Fruit fly (Drosophila melanogaster) whole organism, prepupa: ENCODE data around the gene CG6678.

Source experiments
- CG10669 ChIP-seq: fragments of 200-800 bp; sonication (Bioruptor generic); optimal IDR thresholded peaks from 3 replicates; lab custom pipeline; 2018; ENCODE audit warnings: missing biosample characterization, mild to moderate bottlenecking, missing genetic modification characterization, moderate library complexity
- CG11294 ChIP-seq: fragments of 200-800 bp; sonication (Bioruptor generic); IDR thresholded peaks from 2 replicates; pipeline ENCODE4 v1.3.6; 2022; ENCODE audit warnings: missing biosample characterization, missing genetic modification characterization
- CG11762 ChIP-seq: fragments of 200-800 bp; sonication (Bioruptor generic); optimal IDR thresholded peaks from 3 replicates; lab custom pipeline; 2016; ENCODE audit warnings: missing biosample characterization, missing genetic modification characterization; ENCODE audit not compliant: insufficient read depth
- CG11902 ChIP-seq: fragments of 200-800 bp; sonication (Bioruptor generic); optimal IDR thresholded peaks from 3 replicates; lab custom pipeline; 2016; ENCODE audit warnings: missing biosample characterization, missing genetic modification characterization
- CG1621 ChIP-seq: fragments of 200-800 bp; sonication (Bioruptor generic); optimal IDR thresholded peaks from 3 replicates; lab custom pipeline; 2018; ENCODE audit warnings: missing biosample characterization, mild to moderate bottlenecking, missing genetic modification characterization
- CG16779 ChIP-seq: fragments of 200-800 bp; sonication (Bioruptor generic); optimal IDR thresholded peaks from 3 replicates; lab custom pipeline; 2017; ENCODE audit warnings: missing biosample characterization, mild to moderate bottlenecking, missing genetic modification characterization
- CG3032 ChIP-seq: fragments of 200-800 bp; optimal IDR thresholded peaks from 2 replicates; lab custom pipeline; 2019; ENCODE audit warnings: missing biosample characterization, mild to moderate bottlenecking, missing genetic modification characterization, moderate library complexity
- CG31627 ChIP-seq: fragments of 200-800 bp; sonication (Bioruptor generic); optimal IDR thresholded peaks from 3 replicates; lab custom pipeline; 2016; ENCODE audit warnings: missing biosample characterization, missing genetic modification characterization
- CG34406 ChIP-seq: fragments of 200-800 bp; sonication (Bioruptor generic); optimal IDR thresholded peaks from 3 replicates; lab custom pipeline; 2016; ENCODE audit warnings: missing biosample characterization, missing genetic modification characterization
- CG3919 ChIP-seq: fragments of 200-800 bp; sonication (Bioruptor generic); optimal IDR thresholded peaks from 3 replicates; lab custom pipeline; 2016; ENCODE audit warnings: missing biosample characterization, missing genetic modification characterization
- CG4318 ChIP-seq: fragments of 200-800 bp; sonication (Bioruptor generic); optimal IDR thresholded peaks from 3 replicates; lab custom pipeline; 2017; ENCODE audit warnings: missing biosample characterization, mild to moderate bottlenecking, missing genetic modification characterization
- CG6163 ChIP-seq: fragments of 200-800 bp; sonication (Bioruptor generic); IDR thresholded peaks from 3 replicates; pipeline ENCODE4 v1.3.6; 2022; ENCODE audit warnings: missing biosample characterization, missing genetic modification characterization
- CG6276 ChIP-seq: fragments of 200-800 bp; sonication (Bioruptor generic); optimal IDR thresholded peaks from 2 replicates; lab custom pipeline; 2017; ENCODE audit warnings: missing biosample characterization, mild to moderate bottlenecking, missing genetic modification characterization
- CG6792 ChIP-seq: fragments of 200-800 bp; sonication (Bioruptor generic); optimal IDR thresholded peaks from 3 replicates; lab custom pipeline; 2016; ENCODE audit warnings: missing biosample characterization, missing genetic modification characterization
- CG6854 ChIP-seq: fragments of 200-800 bp; sonication (Bioruptor generic); optimal IDR thresholded peaks from 2 replicates; lab custom pipeline; 2017; ENCODE audit warnings: missing biosample characterization, mild to moderate bottlenecking, missing genetic modification characterization
- CG7368 ChIP-seq: fragments of 200-800 bp; sonication (Bioruptor generic); optimal IDR thresholded peaks from 3 replicates; lab custom pipeline; 2016; ENCODE audit warnings: missing biosample characterization, missing genetic modification characterization
- CG8319 ChIP-seq: fragments of 200-800 bp; sonication (Bioruptor generic); optimal IDR thresholded peaks from 3 replicates; lab custom pipeline; 2016; ENCODE audit warnings: missing biosample characterization, missing genetic modification characterization
- CG8632 ChIP-seq: fragments of 200-800 bp; sonication (Bioruptor generic); optimal IDR thresholded peaks from 3 replicates; lab custom pipeline; 2016; ENCODE audit warnings: missing biosample characterization, missing genetic modification characterization
- CG9139 ChIP-seq: fragments of 200-800 bp; sonication (Bioruptor generic); optimal IDR thresholded peaks from 3 replicates; lab custom pipeline; 2017; ENCODE audit warnings: missing biosample characterization, mild to moderate bottlenecking, missing genetic modification characterization
- Eip75B ChIP-seq: fragments of 200-800 bp; sonication (Bioruptor generic); optimal IDR thresholded peaks from 3 replicates; lab custom pipeline; 2016; ENCODE audit warnings: missing biosample characterization, missing genetic modification characterization
- Eip78C ChIP-seq: fragments of 200-800 bp; sonication (Bioruptor generic); peaks from one replicate; lab custom pipeline; 2016; ENCODE audit warnings: missing biosample characterization, missing genetic modification characterization
- Eip93F ChIP-seq: fragments of 200-800 bp; sonication (Bioruptor generic); optimal IDR thresholded peaks from 2 replicates; lab custom pipeline; 2016; ENCODE audit warnings: missing biosample characterization, mild to moderate bottlenecking, missing genetic modification characterization
- Ets21C ChIP-seq: fragments of 200-800 bp; sonication (Bioruptor generic); optimal IDR thresholded peaks from 3 replicates; lab custom pipeline; 2016; ENCODE audit warnings: missing biosample characterization, missing genetic modification characterization
- Gug ChIP-seq: fragments of 200-800 bp; sonication (Bioruptor generic); IDR thresholded peaks from 2 replicates; pipeline ENCODE4 v1.3.6; 2022; ENCODE audit warnings: missing biosample characterization, missing genetic modification characterization
- Hr39 ChIP-seq: fragments of 200-800 bp; sonication (Bioruptor generic); optimal IDR thresholded peaks from 2 replicates; lab custom pipeline; 2016; ENCODE audit warnings: missing biosample characterization, missing genetic modification characterization
- Hr4 ChIP-seq: fragments of 200-800 bp; sonication (Bioruptor generic); optimal IDR thresholded peaks from 3 replicates; lab custom pipeline; 2016; ENCODE audit warnings: missing biosample characterization, missing genetic modification characterization
- Met ChIP-seq: fragments of 200-800 bp; sonication (Bioruptor generic); optimal IDR thresholded peaks from 3 replicates; lab custom pipeline; 2016; ENCODE audit warnings: missing biosample characterization, missing genetic modification characterization
- Smox ChIP-seq: fragments of 200-800 bp; sonication (Bioruptor generic); optimal IDR thresholded peaks from 3 replicates; lab custom pipeline; 2016; ENCODE audit warnings: missing biosample characterization, missing genetic modification characterization
- Sox102F ChIP-seq: fragments of 200-800 bp; sonication (Bioruptor generic); optimal IDR thresholded peaks from 2 replicates; lab custom pipeline; 2016; ENCODE audit warnings: missing biosample characterization, mild to moderate bottlenecking, missing genetic modification characterization
- Sox14 ChIP-seq: fragments of 200-800 bp; sonication (Bioruptor generic); optimal IDR thresholded peaks from 3 replicates; lab custom pipeline; 2016; ENCODE audit warnings: missing biosample characterization, missing genetic modification characterization
- Sox15 ChIP-seq: fragments of 200-800 bp; sonication (Bioruptor generic); optimal IDR thresholded peaks from 3 replicates; lab custom pipeline; 2016; ENCODE audit warnings: missing biosample characterization, missing genetic modification characterization
- achi ChIP-seq: fragments of 200-800 bp; sonication (Bioruptor generic); optimal IDR thresholded peaks from 3 replicates; lab custom pipeline; 2016; ENCODE audit warnings: missing biosample characterization, missing genetic modification characterization
- acj6 ChIP-seq: fragments of 200-800 bp; sonication (Bioruptor generic); optimal IDR thresholded peaks from 3 replicates; lab custom pipeline; 2016; ENCODE audit warnings: missing biosample characterization, missing genetic modification characterization
- cyc ChIP-seq: fragments of 200-800 bp; sonication (Bioruptor generic); optimal IDR thresholded peaks from 3 replicates; lab custom pipeline; 2016; ENCODE audit warnings: missing biosample characterization, missing genetic modification characterization
- dsx ChIP-seq: fragments of 200-800 bp; optimal IDR thresholded peaks from 3 replicates; lab custom pipeline; 2019; ENCODE audit warnings: missing biosample characterization, mild to moderate bottlenecking, missing genetic modification characterization, moderate library complexity; ENCODE audit not compliant: poor library complexity, severe bottlenecking
- esn ChIP-seq: fragments of 200-800 bp; sonication (Bioruptor generic); optimal IDR thresholded peaks from 2 replicates; lab custom pipeline; 2016; ENCODE audit warnings: missing biosample characterization, mild to moderate bottlenecking, missing genetic modification characterization, moderate library complexity
- fd59A ChIP-seq: fragments of 200-800 bp; sonication (Bioruptor generic); optimal IDR thresholded peaks from 2 replicates; lab custom pipeline; 2017; ENCODE audit warnings: missing biosample characterization, mild to moderate bottlenecking, missing genetic modification characterization, missing genetic modification reagents
- fd85E ChIP-seq: fragments of 200-800 bp; sonication (Bioruptor generic); optimal IDR thresholded peaks from 3 replicates; lab custom pipeline; 2016; ENCODE audit warnings: missing biosample characterization, missing genetic modification characterization
- fkh ChIP-seq: fragments of 200-800 bp; sonication (Bioruptor generic); optimal IDR thresholded peaks from 3 replicates; lab custom pipeline; 2017; ENCODE audit warnings: missing biosample characterization, mild to moderate bottlenecking, missing genetic modification characterization, moderate library complexity
- lz ChIP-seq: fragments of 200-800 bp; sonication (Bioruptor generic); optimal IDR thresholded peaks from 3 replicates; lab custom pipeline; 2016; ENCODE audit warnings: missing biosample characterization, missing genetic modification characterization
- net ChIP-seq: fragments of 200-800 bp; sonication (Bioruptor generic); optimal IDR thresholded peaks from 3 replicates; lab custom pipeline; 2016; ENCODE audit warnings: missing biosample characterization, missing genetic modification characterization
- pdm3 ChIP-seq: fragments of 200-800 bp; sonication (Bioruptor generic); optimal IDR thresholded peaks from 3 replicates; lab custom pipeline; 2016; ENCODE audit warnings: missing biosample characterization, missing genetic modification characterization
- salr ChIP-seq, 2 experiments: fragments of 200-800 bp; sonication (Bioruptor generic); optimal IDR thresholded peaks; 3 replicates each; lab custom pipeline; 2016 to 2018; ENCODE audit warnings: missing biosample characterization in 2 of 2, missing genetic modification characterization in 2 of 2, mild to moderate bottlenecking in 1 of 2
- ss ChIP-seq, 2 experiments: fragments of 200-800 bp; sonication (Bioruptor generic); optimal IDR thresholded peaks; 2 replicates in 1 of 2; 3 replicates in 1 of 2; lab custom pipeline; 2017 to 2018; ENCODE audit warnings: mild to moderate bottlenecking in 2 of 2, missing biosample characterization in 2 of 2, missing genetic modification characterization in 2 of 2, moderate library complexity in 1 of 2
- svp ChIP-seq: fragments of 200-800 bp; sonication (Bioruptor generic); peaks from one replicate; lab custom pipeline; 2016; ENCODE audit warnings: missing biosample characterization, missing genetic modification characterization
- topi ChIP-seq: fragments of 200-800 bp; sonication (Bioruptor generic); optimal IDR thresholded peaks from 3 replicates; lab custom pipeline; 2016; ENCODE audit warnings: missing biosample characterization, missing genetic modification characterization

The CG6678 gene

dm6 chr3R:21895961-21896875 is 9.4 kb downstream of the CG6678 start (continued):
- TF ChIP-seq Hr39 (GFP tag; lab: Kevin White, UChicago) = peak; percentile 47
- no peak for TF ChIP-seq Ets21C
- peak; percentile 17 for TF ChIP-seq CG8632
- peak; percentile 10 for TF ChIP-seq dsx (GFP tag; lab: Kevin White, UChicago)
- TF ChIP-seq CG3032 (tag; lab: Kevin White, UChicago) = peak; percentile 24
- TF ChIP-seq topi (GFP tag; lab: Kevin White, UChicago) = peak; percentile 55
- peak; percentile 12 for TF ChIP-seq CG11902 (GFP tag; lab: Kevin White, UChicago)
- TF ChIP-seq CG6792 = no peak
- TF ChIP-seq CG11294 (GFP tag; lab: Robert Waterston, UW) = no peak
- peak; percentile 8 for TF ChIP-seq CG11762 (GFP tag; lab: Kevin White, UChicago)
- peak; percentile 3 for TF ChIP-seq CG16779 (tag; lab: Kevin White, UChicago)
- TF ChIP-seq esn (GFP tag; lab: Kevin White, UChicago) = peak; percentile 72
- no peak for TF ChIP-seq fd59A (GFP tag; lab: Kevin White, UChicago)
- peak; percentile 54 for TF ChIP-seq lz (GFP tag; lab: Kevin White, UChicago)
- no peak for TF ChIP-seq net (GFP tag; lab: Kevin White, UChicago)
- no peak for TF ChIP-seq CG4318 (GFP tag; lab: Kevin White, UChicago)
- peak; percentile 6 for TF ChIP-seq Sox14 (GFP tag; lab: Kevin White, UChicago)

- TF ChIP-seq lz (GFP tag; lab: Kevin White, UChicago) = peak; percentile 90
- TF ChIP-seq salr (GFP tag; optimal IDR thresholded peaks at IDR 0.05; lab: Kevin White, UChicago) = peak; percentile 93
- peak; percentile 92 for TF ChIP-seq CG10669 (GFP tag; lab: Kevin White, UChicago)
- TF ChIP-seq CG9139 = peak; percentile 93
- peak; percentile 95 to 97 for TF ChIP-seq ss (GFP tag; optimal IDR thresholded peaks at IDR 0.05; lab: Kevin White, UChicago)
- peak; percentile 85 for TF ChIP-seq cyc (GFP tag; lab: Kevin White, UChicago)
- peak; percentile 95 for TF ChIP-seq Eip75B
- TF ChIP-seq Ets21C = peak; percentile 80
- peak; percentile 87 for TF ChIP-seq Hr39 (GFP tag; lab: Kevin White, UChicago)
- TF ChIP-seq Eip78C (GFP tag; lab: Kevin White, UChicago) = peak; percentile 98
- TF ChIP-seq Smox (GFP tag; lab: Kevin White, UChicago) = peak; percentile 87
- TF ChIP-seq CG8319 = peak; percentile 82
- TF ChIP-seq Gug (GFP tag; lab: Robert Waterston, UW) = peak; percentile 94
- peak; percentile 93 for TF ChIP-seq CG6276 (GFP tag; lab: Kevin White, UChicago)
- peak; percentile 94 for TF ChIP-seq pdm3
- TF ChIP-seq acj6 (GFP tag; lab: Kevin White, UChicago) = peak; percentile 96
- TF ChIP-seq achi (GFP tag; lab: Kevin White, UChicago) = peak; percentile 95
- TF ChIP-seq fd85E (GFP tag; lab: Kevin White, UChicago) = peak; percentile 76
- peak; percentile 87 for TF ChIP-seq CG34406 (GFP tag; lab: Kevin White, UChicago)
- TF ChIP-seq Sox15 (GFP tag; lab: Kevin White, UChicago) = peak; percentile 81
- TF ChIP-seq CG7368 (GFP tag; lab: Kevin White, UChicago) = peak; percentile 88
- peak; percentile 88 for TF ChIP-seq topi (GFP tag; lab: Kevin White, UChicago)
- peak; percentile 96 for TF ChIP-seq CG1621 (tag; lab: Kevin White, UChicago)
- peak; percentile 98 for TF ChIP-seq CG6163 (GFP tag; lab: Robert Waterston, UW)
- peak; percentile 80 for TF ChIP-seq CG6854 (GFP tag; lab: Kevin White, UChicago)
- peak; percentile 91 for TF ChIP-seq CG11294 (GFP tag; lab: Robert Waterston, UW)
- peak; percentile 84 for TF ChIP-seq CG8632
- TF ChIP-seq Met (GFP tag; lab: Kevin White, UChicago) = peak; percentile 90
- TF ChIP-seq CG3919 = peak; percentile 97
- peak; percentile 81 for TF ChIP-seq CG11902 (GFP tag; lab: Kevin White, UChicago)
- peak; percentile 94 for TF ChIP-seq Hr4
- peak; percentile 94 for TF ChIP-seq svp (GFP tag; lab: Kevin White, UChicago)
- TF ChIP-seq Eip93F (GFP tag; lab: Kevin White, UChicago) = peak; percentile 80
- peak; percentile 95 for TF ChIP-seq Sox14 (GFP tag; lab: Kevin White, UChicago)
- peak; percentile 91 for TF ChIP-seq esn (GFP tag; lab: Kevin White, UChicago)
- peak; percentile 90 for TF ChIP-seq Sox102F (GFP tag; lab: Kevin White, UChicago)
- peak; percentile 87 for TF ChIP-seq CG31627 (GFP tag; lab: Kevin White, UChicago)
- TF ChIP-seq dsx (GFP tag; lab: Kevin White, UChicago) = peak; percentile 96
- TF ChIP-seq fkh (GFP tag; lab: Kevin White, UChicago) = no peak
Observed at dm6 chr3R:21897565-21897964, 10.7 kb downstream of the CG6678 start.
